Fruit fly (Drosophila melanogaster) whole organism, embryonic: Measurements from ENCODE around the gene CG5196.

ENCODE experiments used
- CG1647 ChIP-seq: fragments of 200-800 bp; sonication (Bioruptor generic); optimal IDR thresholded peaks from 3 replicates; lab custom pipeline; 2016; ENCODE audit warnings: missing biosample characterization, missing genetic modification characterization
- CG17186 ChIP-seq: fragments of 200-800 bp; sonication (Bioruptor generic); optimal IDR thresholded peaks from 3 replicates; lab custom pipeline; 2017; ENCODE audit warnings: missing biosample characterization, missing genetic modification reagents, missing genetic modification characterization
- CG4617 ChIP-seq: fragments of 200-800 bp; sonication (Bioruptor generic); optimal IDR thresholded peaks from 3 replicates; lab custom pipeline; 2016; ENCODE audit warnings: missing biosample characterization, missing genetic modification characterization, borderline replicate concordance
- CG8388 ChIP-seq: fragments of 200-800 bp; sonication (Bioruptor generic); optimal IDR thresholded peaks from 2 replicates; lab custom pipeline; 2019; ENCODE audit warnings: missing biosample characterization, mild to moderate bottlenecking, missing genetic modification characterization, moderate library complexity
- Dip3 ChIP-seq: fragments of 200-800 bp; sonication (Bioruptor generic); optimal IDR thresholded peaks from 3 replicates; lab custom pipeline; 2016; ENCODE audit warnings: missing biosample characterization, missing genetic modification characterization
- Hr39 ChIP-seq: fragments of >200 bp; optimal IDR thresholded peaks from 2 replicates; lab custom pipeline; 2017
- tll ChIP-seq, 2 experiments: fragments of 200-800 bp in 1 of 2; fragments of >200 bp in 1 of 2; sonication (Bioruptor generic) in 1 of 2; optimal IDR thresholded peaks; 2 replicates each; lab custom pipeline; 2017 to 2019; ENCODE audit warnings: missing biosample characterization in 2 of 2, missing genetic modification characterization in 2 of 2, mild to moderate bottlenecking in 1 of 2, moderate library complexity in 1 of 2

- TF ChIP-seq CG8388 (GFP tag; lab: Kevin White, UChicago) (no peak), CG1647 (GFP tag; lab: Kevin White, UChicago) (no peak), CG17186 (GFP tag; lab: Kevin White, UChicago) (no peak), CG4617 (GFP tag; lab: Kevin White, UChicago) (no peak), Hr39 (lab: Kevin White, UChicago) (no peak), tll (GFP tag; optimal IDR thresholded peaks at IDR 0.05; lab: Kevin White, UChicago) (no peak), Dip3 (GFP tag; lab: Kevin White, UChicago) (no peak)
Observed at dm6 chr3R:12395880-12396279, 12.2 kb upstream of the CG5196 start, which contains the start of the genes CG10096 and CG10097.
